Fruit fly (Drosophila melanogaster): ENCODE results near the gene ImpE1.

DNA sequence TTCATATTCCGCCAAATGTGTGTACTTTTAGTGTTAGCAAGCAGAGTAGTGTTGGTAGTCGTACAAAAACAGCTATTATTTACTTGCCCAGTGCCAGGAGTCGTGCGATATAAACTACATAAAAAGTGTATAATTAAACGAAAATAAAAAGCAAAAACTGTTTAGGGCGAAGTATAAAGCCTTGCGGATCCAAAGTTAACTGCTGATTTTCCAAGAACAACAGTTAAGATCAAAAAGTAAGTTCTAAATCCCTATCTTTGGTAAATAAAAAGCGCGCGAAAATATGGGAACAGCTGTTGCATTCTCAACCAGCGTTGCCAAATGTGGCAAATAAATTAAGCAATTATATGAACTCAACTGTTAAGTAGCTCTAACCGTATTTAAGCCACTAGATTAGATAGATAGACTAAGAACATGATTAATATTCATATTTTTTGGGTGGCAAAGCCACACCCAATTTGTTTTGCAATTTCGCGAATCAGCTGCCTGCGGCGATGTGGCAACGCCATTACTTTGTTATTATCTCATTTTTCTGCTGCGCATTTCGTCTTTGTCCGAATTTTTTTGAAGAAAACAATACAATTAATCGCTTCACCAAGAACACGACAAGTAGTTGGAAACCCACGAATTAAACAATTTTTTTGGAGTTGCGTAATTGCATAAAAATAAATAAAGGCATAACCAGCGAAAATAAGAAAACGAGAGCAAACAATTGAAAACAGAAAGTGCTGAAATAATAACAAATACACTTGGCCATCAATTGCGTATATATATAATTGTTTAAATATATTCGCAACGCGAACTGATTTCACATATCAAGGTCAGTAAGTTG, 31.7 kb upstream of the ImpE1 start, which contains the start of the genes Prim1 and CG7083:
- TF ChIP-seq CG12605 (GFP tag; IDR thresholded peaks at IDR 0.05), result no peak
- TF ChIP-seq gl (tag; optimal IDR thresholded peaks at IDR 0.05), result no peak
- peak; percentile 26 for TF ChIP-seq Snoo (tag; optimal IDR thresholded peaks at IDR 0.05)
- TF ChIP-seq Pif1B (GFP tag; optimal IDR thresholded peaks at IDR 0.05), result no peak
- TF ChIP-seq EcR (GFP tag; optimal IDR thresholded peaks at IDR 0.05), result no peak
- peak; percentile 44 for TF ChIP-seq CG15710 (tag; optimal IDR thresholded peaks at IDR 0.05)
- TF ChIP-seq CG14655 (GFP tag; optimal IDR thresholded peaks at IDR 0.05), result no peak
- TF ChIP-seq CG8301 (tag; optimal IDR thresholded peaks at IDR 0.05), result peak; percentile 28
- peak; percentile 68 for TF ChIP-seq Pif1A (GFP tag; optimal IDR thresholded peaks at IDR 0.05)
- no peak for TF ChIP-seq CG9948 (tag; optimal IDR thresholded peaks at IDR 0.05)
- no peak for TF ChIP-seq Ets98B (GFP tag; IDR thresholded peaks at IDR 0.05)
- TF ChIP-seq rn (GFP tag; IDR thresholded peaks at IDR 0.05), result no peak
- TF ChIP-seq CG13204 (GFP tag; optimal IDR thresholded peaks at IDR 0.05), result no peak
- TF ChIP-seq CG10348 (GFP tag; IDR thresholded peaks at IDR 0.05), result no peak
